Worm (Caenorhabditis elegans) whole organism, L4 larva: Measurements from ENCODE around the gene gbf-1.

Experiments used
- F37D6.2 ChIP-seq: sonication (generic microtip); optimal IDR thresholded peaks from 2 replicates; lab custom pipeline; 2016; ENCODE audit warnings: mild to moderate bottlenecking, missing genetic modification characterization, missing compliant biosample characterization
- Y48G9A.11 ChIP-seq: fragments of 200-800 bp; sonication (Bioruptor generic); IDR thresholded peaks from 2 replicates; pipeline ENCODE4 v1.3.6; 2022; ENCODE audit warnings: missing genetic modification reagents, missing genetic modification characterization, missing compliant biosample characterization
- aha-1 ChIP-seq: fragments of 150-350 bp; peaks from one replicate; lab custom pipeline; 2014; ENCODE audit warnings: missing biosample characterization, missing genetic modification characterization
- ama-1 ChIP-seq: fragments of 150-350 bp; optimal IDR thresholded peaks from 2 replicates; lab custom pipeline; 2014; ENCODE audit warnings: inconsistent platforms, mixed read lengths
- ceh-20 ChIP-seq: fragments of 200-800 bp; sonication (Bioruptor generic); IDR thresholded peaks from 2 replicates; pipeline ENCODE4 v1.3.6; 2022; ENCODE audit warnings: missing genetic modification reagents, missing genetic modification characterization, missing compliant biosample characterization
- ces-1 ChIP-seq: fragments of 150-350 bp; sonication (generic microtip); optimal IDR thresholded peaks from 4 replicates; lab custom pipeline; 2014; ENCODE audit warnings: missing biosample characterization, missing genetic modification reagents, missing genetic modification characterization
- ctbp-1 ChIP-seq: fragments of 200-800 bp; sonication (Bioruptor generic); IDR thresholded peaks from 2 replicates; pipeline ENCODE4 v1.3.6; 2022; ENCODE audit warnings: missing genetic modification reagents, missing genetic modification characterization, missing compliant biosample characterization
- daf-16 ChIP-seq, 3 experiments: sonication (generic microtip); optimal IDR thresholded peaks; 2 replicates each; lab custom pipeline; 2016 to 2017; ENCODE audit warnings: missing genetic modification characterization in 3 of 3, missing genetic modification reagents in 3 of 3, mild to moderate bottlenecking in 2 of 3, missing compliant biosample characterization in 2 of 3, missing biosample characterization in 1 of 3, moderate library complexity in 1 of 3
- dmd-9 ChIP-seq: fragments of 200-800 bp; sonication (Bioruptor generic); IDR thresholded peaks from 2 replicates; pipeline ENCODE4 v1.3.6; 2022; ENCODE audit warnings: missing genetic modification reagents, missing genetic modification characterization, missing compliant biosample characterization
- hmg-1.1 ChIP-seq: fragments of 200-800 bp; sonication (Bioruptor generic); IDR thresholded peaks from 2 replicates; pipeline ENCODE4 v1.3.6; 2022; ENCODE audit warnings: missing genetic modification reagents, missing genetic modification characterization, missing compliant biosample characterization
- jun-1 ChIP-seq: fragments of 150-350 bp; optimal IDR thresholded peaks from 2 replicates; lab custom pipeline; 2014; ENCODE audit warnings: missing biosample characterization, missing genetic modification reagents, missing genetic modification characterization
- lin-15B ChIP-seq: fragments of 150-350 bp; sonication (generic microtip); optimal IDR thresholded peaks from 3 replicates; lab custom pipeline; 2014; ENCODE audit warnings: missing biosample characterization, missing genetic modification characterization
- lin-38 ChIP-seq: fragments of 200-800 bp; sonication (Bioruptor generic); IDR thresholded peaks from 2 replicates; pipeline ENCODE4 v1.3.6; 2022; ENCODE audit warnings: missing genetic modification reagents, missing genetic modification characterization, missing compliant biosample characterization
- madf-5 ChIP-seq, 2 experiments: fragments of 200-800 bp; sonication (Bioruptor generic); IDR thresholded peaks; 2 replicates each; pipeline ENCODE4 v1.3.6; 2022; ENCODE audit warnings: missing compliant biosample characterization in 2 of 2, missing genetic modification characterization in 2 of 2
- mdt-29 ChIP-seq: fragments of 200-800 bp; sonication (Bioruptor generic); IDR thresholded peaks from 2 replicates; pipeline ENCODE4 v1.3.6; 2022; ENCODE audit warnings: missing genetic modification reagents, missing genetic modification characterization, missing compliant biosample characterization
- mep-1 ChIP-seq: fragments of 150-350 bp; sonication (generic microtip); optimal IDR thresholded peaks from 3 replicates; lab custom pipeline; 2014; ENCODE audit warnings: missing biosample characterization, missing genetic modification characterization
- mes-2 ChIP-seq: sonication (generic microtip); optimal IDR thresholded peaks from 2 replicates; lab custom pipeline; 2016; ENCODE audit warnings: missing genotype, mild to moderate bottlenecking, missing genetic modification characterization, missing compliant biosample characterization; ENCODE audit not compliant: poor library complexity, severe bottlenecking
- nhr-102 ChIP-seq: sonication (generic microtip); optimal IDR thresholded peaks from 2 replicates; lab custom pipeline; 2016; ENCODE audit warnings: mild to moderate bottlenecking, missing genetic modification characterization, moderate library complexity, missing compliant biosample characterization
- nhr-76 ChIP-seq: fragments of 150-350 bp; optimal IDR thresholded peaks from 2 replicates; lab custom pipeline; 2014; ENCODE audit warnings: missing biosample characterization, missing genetic modification characterization
- pha-4 ChIP-seq, 2 experiments: fragments of 150-350 bp in 1 of 2; fragments of 200-800 bp in 1 of 2; sonication (Bioruptor generic) in 1 of 2; IDR thresholded peaks in 1 of 2; optimal IDR thresholded peaks in 1 of 2; 2 replicates each; pipeline versions ENCODE4 v1.3.6 to Lab custom; 2014 to 2022; ENCODE audit warnings: missing genetic modification characterization in 2 of 2, missing genetic modification reagents in 2 of 2, missing biosample characterization in 1 of 2, missing compliant biosample characterization in 1 of 2
- php-3 ChIP-seq: fragments of 200-800 bp; sonication (Bioruptor generic); IDR thresholded peaks from 2 replicates; pipeline ENCODE4 v1.3.6; 2022; ENCODE audit warnings: missing genetic modification reagents, missing genetic modification characterization, missing compliant biosample characterization
- set-16 ChIP-seq: fragments of 200-800 bp; sonication (Bioruptor generic); IDR thresholded peaks from 2 replicates; pipeline ENCODE4 v1.3.6; 2022; ENCODE audit warnings: missing genetic modification reagents, missing genetic modification characterization, missing compliant biosample characterization
- skn-1 ChIP-seq: fragments of 150-350 bp; optimal IDR thresholded peaks from 2 replicates; lab custom pipeline; 2014; ENCODE audit warnings: missing biosample characterization, missing genetic modification characterization
- snpc-1.2 ChIP-seq: fragments of 200-800 bp; sonication (Bioruptor generic); IDR thresholded peaks from 2 replicates; pipeline ENCODE4 v1.3.6; 2022; ENCODE audit warnings: missing genetic modification reagents, missing genetic modification characterization, missing compliant biosample characterization
- tra-1 ChIP-seq: fragments of 200-800 bp; sonication (Bioruptor generic); IDR thresholded peaks from 2 replicates; pipeline ENCODE4 v1.3.6; 2022; ENCODE audit warnings: missing genetic modification reagents, missing genetic modification characterization, missing compliant biosample characterization
- unc-39 ChIP-seq: sonication (generic microtip); optimal IDR thresholded peaks from 2 replicates; lab custom pipeline; 2017; ENCODE audit warnings: missing biosample characterization, missing genetic modification characterization
- unc-62 ChIP-seq, 3 experiments: fragments of 150-350 bp in 1 of 3; sonication (generic microtip); optimal IDR thresholded peaks in 2 of 3; peaks in 1 of 3; 1 replicate in 1 of 3; 2 replicates in 2 of 3; lab custom pipeline; 2014 to 2017; ENCODE audit warnings: missing biosample characterization in 3 of 3, missing genetic modification characterization in 3 of 3, missing genetic modification reagents in 3 of 3, missing genotype in 1 of 3
- vab-7 ChIP-seq: fragments of 200-800 bp; sonication (Bioruptor generic); IDR thresholded peaks from 2 replicates; pipeline ENCODE4 v1.3.6; 2022; ENCODE audit warnings: missing genetic modification reagents, missing genetic modification characterization, missing compliant biosample characterization
- zfp-2 ChIP-seq: sonication (generic microtip); optimal IDR thresholded peaks from 2 replicates; lab custom pipeline; 2016; ENCODE audit warnings: mild to moderate bottlenecking, missing genetic modification characterization, missing compliant biosample characterization
- zip-2 ChIP-seq: fragments of 150-350 bp; optimal IDR thresholded peaks from 2 replicates; lab custom pipeline; 2014; ENCODE audit warnings: missing biosample characterization, missing genetic modification characterization
- ztf-11 ChIP-seq: fragments of 150-350 bp; optimal IDR thresholded peaks from 2 replicates; lab custom pipeline; 2014; ENCODE audit warnings: missing biosample characterization, missing genetic modification characterization
- ztf-7 ChIP-seq: fragments of 150-350 bp; optimal IDR thresholded peaks from 2 replicates; lab custom pipeline; 2014; ENCODE audit warnings: missing biosample characterization, missing genetic modification characterization

The gbf-1 gene

DNA sequence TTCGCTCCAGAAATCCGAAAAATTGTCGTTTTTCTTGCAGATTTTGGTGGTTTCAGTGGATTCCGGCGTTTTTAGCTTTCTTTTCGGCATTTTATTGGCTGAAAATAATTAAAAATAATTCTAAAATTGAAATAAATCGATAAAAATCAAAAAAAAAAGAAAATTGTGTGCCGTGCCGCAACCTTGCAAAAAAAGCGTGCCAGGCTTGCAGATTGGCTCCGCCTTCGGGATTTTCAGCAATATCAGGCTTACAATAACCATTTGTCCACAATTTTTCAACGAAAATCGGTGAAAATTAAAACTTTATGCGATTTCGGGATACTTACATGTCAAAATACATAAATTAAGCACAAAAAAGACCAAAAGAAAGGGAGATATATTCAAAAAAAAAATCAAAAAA, 54.9 kb downstream of the gbf-1 start, which contains the start of gene Y41C4A.9:
Y41C4A.9 (minus strand) TSS at position 98 of the 400 bp plus-strand sequence.
- TF ChIP-seq zfp-2 (tag; lab: Kevin White, UChicago) (no peak), lin-38 (peak; percentile 68), daf-16 (GFP tag; optimal IDR thresholded peaks at IDR 0.05; lab: Kevin White, UChicago) (no peak), daf-16 (tag; optimal IDR thresholded peaks at IDR 0.05; lab: Kevin White, UChicago) (peak; percentile 11), mes-2 (tag; lab: Kevin White, UChicago) (peak; percentile 57), aha-1 (tag; lab: Kevin White, UChicago) (no peak), ama-1 (peak; percentile 4), pha-4 (GFP tag; IDR thresholded peaks at IDR 0.05; lab: Robert Waterston, UW) (no peak), pha-4 (tag; optimal IDR thresholded peaks at IDR 0.05; lab: Kevin White, UChicago) (no peak)

DNA sequence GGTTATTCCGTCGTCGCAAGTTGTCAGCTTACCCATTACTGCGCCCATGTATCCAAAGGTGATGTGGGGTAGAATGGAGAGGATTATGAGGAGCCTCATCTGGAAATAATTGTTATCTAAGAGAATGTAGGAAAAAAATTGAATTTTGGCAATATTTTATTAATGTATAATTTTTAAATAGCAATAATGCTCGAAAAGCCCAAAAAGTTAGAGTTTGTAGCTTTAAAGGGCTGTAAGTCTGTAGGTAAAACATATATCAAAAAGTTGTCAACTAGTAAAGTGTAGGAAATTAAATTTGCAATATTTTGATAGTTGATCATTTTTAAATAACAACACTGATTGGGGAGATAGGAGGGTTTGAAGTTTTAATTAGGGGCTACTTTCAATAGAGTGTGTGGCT, 64.8 kb downstream of the gbf-1 start, which contains the start of gene Y41C4A.8:
Y41C4A.8 (minus strand) TSS at position 101 of the 400 bp plus-strand sequence.
- TF ChIP-seq vab-7 (GFP tag; lab: Robert Waterston, UW) = no peak
- TF ChIP-seq mep-1 (tag; lab: Kevin White, UChicago) = no peak
- no peak for TF ChIP-seq php-3 (GFP tag; lab: Robert Waterston, UW)
- TF ChIP-seq skn-1 (tag; lab: Kevin White, UChicago) = no peak

DNA sequence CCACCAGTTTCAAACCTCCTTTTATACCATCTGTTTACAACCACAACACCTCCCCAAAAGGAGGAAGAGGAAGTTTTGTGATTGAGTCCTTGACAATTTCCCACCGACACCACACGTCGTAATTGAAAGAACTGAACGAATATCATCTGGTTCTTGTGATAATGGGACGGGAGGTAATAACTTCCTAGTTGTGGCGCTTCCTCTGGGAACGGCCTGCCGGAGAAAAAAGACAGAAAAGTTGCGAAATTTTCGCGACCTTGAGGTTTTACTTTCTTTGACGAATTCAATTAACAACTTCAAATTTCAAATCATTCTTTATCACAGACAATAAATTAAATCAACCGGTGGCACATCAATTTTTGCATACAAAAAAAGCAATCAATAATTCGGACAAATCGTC, 66.8 kb downstream of the gbf-1 start, which contains the start of gene col-96:
col-96 (minus strand) TSS at position 101 of the 400 bp plus-strand sequence.
- TF ChIP-seq mdt-29 (GFP tag; lab: Robert Waterston, UW) = no peak
- no peak for TF ChIP-seq nhr-102 (tag; lab: Kevin White, UChicago)
- no peak for TF ChIP-seq nhr-76 (tag; lab: Kevin White, UChicago)
- TF ChIP-seq jun-1 (tag; lab: Kevin White, UChicago) = no peak
- TF ChIP-seq ces-1 (GFP tag; lab: Kevin White, UChicago) = no peak
- no peak for TF ChIP-seq F37D6.2 (tag; lab: Kevin White, UChicago)
- no peak for TF ChIP-seq snpc-1.2 (GFP tag; lab: Robert Waterston, UW)
- TF ChIP-seq ctbp-1 = no peak
- TF ChIP-seq hmg-1.1 (GFP tag; lab: Robert Waterston, UW) = no peak
- no peak for TF ChIP-seq dmd-9 (GFP tag; lab: Robert Waterston, UW)
- TF ChIP-seq tra-1 (GFP tag; lab: Robert Waterston, UW) = no peak
- no peak for TF ChIP-seq lin-15B (tag; lab: Kevin White, UChicago)
- TF ChIP-seq vab-7 (GFP tag; lab: Robert Waterston, UW) = no peak
- TF ChIP-seq mep-1 (tag; lab: Kevin White, UChicago) = no peak
- no peak for TF ChIP-seq zip-2

DNA sequence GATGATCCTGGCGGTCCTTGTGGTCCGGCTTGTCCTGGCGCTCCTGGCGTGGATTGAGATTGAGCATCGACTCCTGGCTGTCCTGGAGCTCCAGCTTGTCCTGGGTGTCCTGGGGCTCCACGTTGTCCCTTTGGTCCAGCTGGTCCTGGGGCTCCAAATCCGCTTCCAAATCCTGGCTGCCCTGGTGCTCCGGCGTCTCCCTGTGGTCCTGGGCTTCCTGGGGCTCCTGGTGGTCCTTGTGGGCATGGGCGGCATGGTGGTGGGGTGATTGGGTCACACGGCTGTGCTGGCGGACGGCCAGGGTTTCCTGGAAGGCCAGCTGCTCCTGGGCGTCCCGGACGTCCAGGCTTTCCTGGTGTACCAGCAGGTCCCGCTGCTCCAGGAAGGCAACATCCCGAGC, 67.6 kb downstream of the gbf-1 start:
- no peak for TF ChIP-seq unc-39 (tag; lab: Kevin White, UChicago)
- no peak for TF ChIP-seq skn-1 (tag; lab: Kevin White, UChicago)
- TF ChIP-seq ceh-20 (GFP tag; lab: Robert Waterston, UW) = 0 out of 2 replicates have a peak, but pooled peaks have one; percentile 42
- 0 out of 2 replicates have a peak, but pooled peaks have one; percentile 17 for TF ChIP-seq Y48G9A.11
- TF ChIP-seq unc-62 (GFP tag; optimal IDR thresholded peaks at IDR 0.05 in 1 of 2; lab: Kevin White, UChicago) = no peak
- no peak for TF ChIP-seq unc-62 (tag; optimal IDR thresholded peaks at IDR 0.05; lab: Kevin White, UChicago)
- no peak for TF ChIP-seq ztf-7 (tag; lab: Kevin White, UChicago)
- peak; percentile 98 for TF ChIP-seq set-16 (GFP tag; lab: Robert Waterston, UW)
- no peak for TF ChIP-seq ztf-11 (tag; lab: Kevin White, UChicago)
- peak; percentile 19 for TF ChIP-seq mes-2 (tag; lab: Kevin White, UChicago)
- TF ChIP-seq aha-1 (tag; lab: Kevin White, UChicago) = peak; percentile 21
- TF ChIP-seq ama-1 = no peak
- peak in 1 of 2 experiments; percentile 30; a peak in 1 of 4 replicates for TF ChIP-seq madf-5 (GFP tag; IDR thresholded peaks at IDR 0.05; lab: Robert Waterston, UW)
